Worm (Caenorhabditis elegans) whole organism, L2 larva: ENCODE data around the gene T25B9.2.

Experiments
- aly-2 ChIP-seq: fragments of 150-350 bp; optimal IDR thresholded peaks from 2 replicates; lab custom pipeline; 2014; ENCODE audit warnings: missing biosample characterization, missing genetic modification characterization
- ama-1 ChIP-seq: fragments of 150-350 bp; optimal IDR thresholded peaks from 2 replicates; lab custom pipeline; 2018; ENCODE audit warnings: inconsistent platforms
- blmp-1 ChIP-seq: sonication (generic microtip); optimal IDR thresholded peaks from 2 replicates; lab custom pipeline; 2017; ENCODE audit warnings: missing genetic modification characterization, mild to moderate bottlenecking, missing compliant biosample characterization, antibody characterized with exemption, moderate library complexity; ENCODE audit not compliant: insufficient read depth
- elt-1 ChIP-seq: fragments of 150-350 bp; optimal IDR thresholded peaks from 2 replicates; lab custom pipeline; 2014; ENCODE audit warnings: missing biosample characterization, missing genetic modification characterization
- lin-13 ChIP-seq: fragments of 150-350 bp; optimal IDR thresholded peaks from 2 replicates; lab custom pipeline; 2014; ENCODE audit warnings: missing biosample characterization, missing genetic modification reagents, missing genetic modification characterization
- mbf-1 ChIP-seq: sonication (generic microtip); optimal IDR thresholded peaks from 2 replicates; lab custom pipeline; 2017; ENCODE audit warnings: missing biosample characterization, missing genetic modification characterization
- nhr-11 ChIP-seq: fragments of 150-350 bp; optimal IDR thresholded peaks from 2 replicates; lab custom pipeline; 2014; ENCODE audit warnings: missing biosample characterization, missing genetic modification characterization
- nhr-25 ChIP-seq: fragments of 150-350 bp; sonication (generic microtip); optimal IDR thresholded peaks from 3 replicates; lab custom pipeline; 2014; ENCODE audit warnings: missing biosample characterization, missing genetic modification characterization
- peb-1 ChIP-seq: fragments of 150-350 bp; optimal IDR thresholded peaks from 2 replicates; lab custom pipeline; 2014; ENCODE audit warnings: missing biosample characterization, missing genetic modification characterization
- snpc-4 ChIP-seq: fragments of 150-350 bp; optimal IDR thresholded peaks from 2 replicates; lab custom pipeline; 2014; ENCODE audit warnings: missing biosample characterization, missing genetic modification characterization

- TF ChIP-seq blmp-1 (tag; lab: Kevin White, UChicago) (no peak), aly-2 (tag; lab: Kevin White, UChicago) (no peak), snpc-4 (tag; lab: Kevin White, UChicago) (no peak), mbf-1 (tag; lab: Kevin White, UChicago) (no peak), elt-1 (tag; lab: Kevin White, UChicago) (no peak), lin-13 (no peak), nhr-11 (tag; lab: Kevin White, UChicago) (no peak), peb-1 (tag; lab: Kevin White, UChicago) (no peak), nhr-25 (no peak), ama-1 (no peak)
Observed at ce11 chrIV:10705176-10705575, 46.5 kb downstream of the T25B9.2 start, which contains the start of gene R102.10.
